Worm (Caenorhabditis elegans) whole organism, midembryonic: ENCODE data around the gene ptp-3.

Experiments used
- T22C8.4 ChIP-seq: fragments of 200-800 bp; sonication (Bioruptor generic); IDR thresholded peaks from 2 replicates; pipeline ENCODE4 v1.3.6; 2022; ENCODE audit warnings: missing genetic modification characterization, missing compliant biosample characterization
- cog-1 ChIP-seq: sonication (generic microtip); optimal IDR thresholded peaks from 2 replicates; lab custom pipeline; 2016; ENCODE audit warnings: missing genetic modification characterization, missing compliant biosample characterization
- flt-1 ChIP-seq: fragments of 200-800 bp; sonication (Bioruptor generic); IDR thresholded peaks from 2 replicates; pipeline ENCODE4 v1.3.6; 2022; ENCODE audit warnings: missing genetic modification characterization, missing compliant biosample characterization
- klf-2 ChIP-seq: fragments of 200-800 bp; sonication (Bioruptor generic); conservative IDR thresholded peaks from 2 replicates; pipeline ENCODE4 v1.3.6; 2022; ENCODE audit warnings: missing genetic modification reagents, missing genetic modification characterization, missing compliant biosample characterization
- med-1 ChIP-seq: sonication (generic microtip); optimal IDR thresholded peaks from 2 replicates; lab custom pipeline; 2017; ENCODE audit warnings: missing genetic modification characterization, mild to moderate bottlenecking, missing compliant biosample characterization, antibody characterized with exemption, missing genetic modification reagents; ENCODE audit not compliant: insufficient read depth
- tab-1 ChIP-seq: fragments of 200-800 bp; sonication (Bioruptor generic); IDR thresholded peaks from 2 replicates; pipeline ENCODE4 v1.3.6; 2022; ENCODE audit warnings: missing genetic modification characterization, missing compliant biosample characterization
- ztf-23 ChIP-seq: fragments of 200-800 bp; sonication (Bioruptor generic); IDR thresholded peaks from 2 replicates; pipeline ENCODE4 v1.3.6; 2022; ENCODE audit warnings: missing genetic modification reagents, missing genetic modification characterization, missing compliant biosample characterization
- ztf-29 ChIP-seq: fragments of 200-800 bp; sonication (Bioruptor generic); IDR thresholded peaks from 2 replicates; pipeline ENCODE4 v1.3.6; 2022; ENCODE audit warnings: missing genetic modification reagents, missing genetic modification characterization, missing compliant biosample characterization

- TF ChIP-seq flt-1 (GFP tag; lab: Robert Waterston, UW) (no peak), med-1 (GFP tag; lab: Kevin White, UChicago) (no peak), ztf-23 (GFP tag; lab: Robert Waterston, UW) (no peak), tab-1 (GFP tag; lab: Robert Waterston, UW) (no peak), cog-1 (tag; lab: Kevin White, UChicago) (no peak), ztf-29 (GFP tag; lab: Robert Waterston, UW) (no peak), T22C8.4 (GFP tag; lab: Robert Waterston, UW) (no peak), klf-2 (GFP tag; lab: Robert Waterston, UW) (no peak)
Measured at ce11 chrII:10964748-10965147, 10.6 kb upstream of the ptp-3 start.
